Worm (Caenorhabditis elegans): Measurements from ENCODE around the gene rpac-40.

DNA sequence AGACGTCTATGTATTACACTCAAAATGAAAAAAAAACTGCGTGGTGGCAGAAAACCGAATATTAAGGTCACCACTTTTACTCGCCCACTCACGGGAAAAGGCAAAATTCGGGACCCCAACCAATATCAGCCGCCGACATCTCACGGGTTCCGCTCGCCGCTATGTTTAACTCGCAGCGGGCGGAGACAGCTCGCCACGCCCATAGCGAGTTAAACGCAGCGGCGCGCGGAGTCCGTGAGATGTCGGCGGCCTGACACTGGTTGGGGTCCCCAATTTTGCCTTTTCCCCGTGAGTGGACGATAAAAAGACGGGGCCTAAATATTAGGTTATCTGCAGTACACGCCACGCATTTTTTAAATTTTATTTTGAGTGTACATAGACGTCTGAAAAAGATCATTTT lies 16.7 kb upstream of the rpac-40 start:
- TF ChIP-seq tbx-8 (GFP tag; optimal IDR thresholded peaks at IDR 0.05), result no peak
- no peak for TF ChIP-seq unc-62 (GFP tag; optimal IDR thresholded peaks at IDR 0.05)
- TF ChIP-seq ztf-11 (tag; optimal IDR thresholded peaks at IDR 0.05), result no peak
- no peak for TF ChIP-seq nhr-76 (tag; optimal IDR thresholded peaks at IDR 0.05)
- TF ChIP-seq snpc-4 (tag; optimal IDR thresholded peaks at IDR 0.05), result no peak
- TF ChIP-seq bed-3 (GFP tag; optimal IDR thresholded peaks at IDR 0.05), result no peak
- TF ChIP-seq ces-1 (GFP tag; optimal IDR thresholded peaks at IDR 0.05), result no peak
- no peak for TF ChIP-seq ceh-43 (GFP tag; optimal IDR thresholded peaks at IDR 0.05)
- no peak for TF ChIP-seq lsy-2 (tag; optimal IDR thresholded peaks at IDR 0.05)
- TF ChIP-seq elt-1 (tag; optimal IDR thresholded peaks at IDR 0.05; ENCODE audit: borderline replicate concordance, insufficient read depth), result no peak
- no peak for TF ChIP-seq sptf-1 (tag; optimal IDR thresholded peaks at IDR 0.05)
- TF ChIP-seq nhr-237 (tag; optimal IDR thresholded peaks at IDR 0.05), result no peak
- no peak for TF ChIP-seq nhr-12 (tag; optimal IDR thresholded peaks at IDR 0.05)
